Fruit fly (Drosophila melanogaster) whole organism, prepupa: Measurements from ENCODE around the gene CG5639.

ENCODE experiments used
- CG10631 ChIP-seq: fragments of 200-800 bp; sonication (Bioruptor generic); optimal IDR thresholded peaks from 2 replicates; lab custom pipeline; 2016; ENCODE audit warnings: missing biosample characterization, missing genetic modification characterization
- CG10669 ChIP-seq: fragments of 200-800 bp; sonication (Bioruptor generic); optimal IDR thresholded peaks from 3 replicates; lab custom pipeline; 2018; ENCODE audit warnings: missing biosample characterization, mild to moderate bottlenecking, missing genetic modification characterization, moderate library complexity
- CG11902 ChIP-seq: fragments of 200-800 bp; sonication (Bioruptor generic); optimal IDR thresholded peaks from 3 replicates; lab custom pipeline; 2016; ENCODE audit warnings: missing biosample characterization, missing genetic modification characterization
- CG15336 ChIP-seq: fragments of 200-800 bp; sonication (Bioruptor generic); IDR thresholded peaks from 2 replicates; pipeline ENCODE4 v1.3.6; 2022; ENCODE audit warnings: missing biosample characterization, missing genetic modification characterization
- CG1621 ChIP-seq: fragments of 200-800 bp; sonication (Bioruptor generic); optimal IDR thresholded peaks from 3 replicates; lab custom pipeline; 2018; ENCODE audit warnings: missing biosample characterization, mild to moderate bottlenecking, missing genetic modification characterization
- CG16779 ChIP-seq: fragments of 200-800 bp; sonication (Bioruptor generic); optimal IDR thresholded peaks from 3 replicates; lab custom pipeline; 2017; ENCODE audit warnings: missing biosample characterization, mild to moderate bottlenecking, missing genetic modification characterization
- CG3032 ChIP-seq: fragments of 200-800 bp; optimal IDR thresholded peaks from 2 replicates; lab custom pipeline; 2019; ENCODE audit warnings: missing biosample characterization, mild to moderate bottlenecking, missing genetic modification characterization, moderate library complexity
- CG31627 ChIP-seq: fragments of 200-800 bp; sonication (Bioruptor generic); optimal IDR thresholded peaks from 3 replicates; lab custom pipeline; 2016; ENCODE audit warnings: missing biosample characterization, missing genetic modification characterization
- CG32006 ChIP-seq: fragments of 200-800 bp; sonication (Bioruptor generic); optimal IDR thresholded peaks from 3 replicates; lab custom pipeline; 2017; ENCODE audit warnings: missing biosample characterization, mild to moderate bottlenecking, missing genetic modification characterization
- CG34406 ChIP-seq: fragments of 200-800 bp; sonication (Bioruptor generic); optimal IDR thresholded peaks from 3 replicates; lab custom pipeline; 2016; ENCODE audit warnings: missing biosample characterization, missing genetic modification characterization
- CG4318 ChIP-seq: fragments of 200-800 bp; sonication (Bioruptor generic); optimal IDR thresholded peaks from 3 replicates; lab custom pipeline; 2017; ENCODE audit warnings: missing biosample characterization, mild to moderate bottlenecking, missing genetic modification characterization
- CG6808 ChIP-seq: fragments of 200-800 bp; sonication (Bioruptor generic); optimal IDR thresholded peaks from 3 replicates; lab custom pipeline; 2017; ENCODE audit warnings: missing biosample characterization, missing genetic modification characterization, mild to moderate bottlenecking, moderate library complexity, missing genetic modification reagents
- CG6854 ChIP-seq: fragments of 200-800 bp; sonication (Bioruptor generic); optimal IDR thresholded peaks from 2 replicates; lab custom pipeline; 2017; ENCODE audit warnings: missing biosample characterization, mild to moderate bottlenecking, missing genetic modification characterization
- CG8119 ChIP-seq: fragments of 200-800 bp; sonication (Bioruptor generic); IDR thresholded peaks from 3 replicates; pipeline ENCODE4 v1.3.6; 2022; ENCODE audit warnings: missing biosample characterization, missing genetic modification characterization
- CG8319 ChIP-seq: fragments of 200-800 bp; sonication (Bioruptor generic); optimal IDR thresholded peaks from 3 replicates; lab custom pipeline; 2016; ENCODE audit warnings: missing biosample characterization, missing genetic modification characterization
- Eip75B ChIP-seq: fragments of 200-800 bp; sonication (Bioruptor generic); optimal IDR thresholded peaks from 3 replicates; lab custom pipeline; 2016; ENCODE audit warnings: missing biosample characterization, missing genetic modification characterization
- Eip93F ChIP-seq: fragments of 200-800 bp; sonication (Bioruptor generic); optimal IDR thresholded peaks from 2 replicates; lab custom pipeline; 2016; ENCODE audit warnings: missing biosample characterization, mild to moderate bottlenecking, missing genetic modification characterization
- Ets21C ChIP-seq: fragments of 200-800 bp; sonication (Bioruptor generic); optimal IDR thresholded peaks from 3 replicates; lab custom pipeline; 2016; ENCODE audit warnings: missing biosample characterization, missing genetic modification characterization
- Ets96B ChIP-seq: fragments of 200-800 bp; optimal IDR thresholded peaks from 2 replicates; lab custom pipeline; 2019; ENCODE audit warnings: missing biosample characterization, mild to moderate bottlenecking, missing genetic modification characterization, moderate library complexity
- Gug ChIP-seq: fragments of 200-800 bp; sonication (Bioruptor generic); IDR thresholded peaks from 2 replicates; pipeline ENCODE4 v1.3.6; 2022; ENCODE audit warnings: missing biosample characterization, missing genetic modification characterization
- Hr38 ChIP-seq: sonication (Bioruptor generic); optimal IDR thresholded peaks from 2 replicates; lab custom pipeline; 2016; ENCODE audit warnings: missing biosample characterization, missing genetic modification characterization
- Hr39 ChIP-seq: fragments of 200-800 bp; sonication (Bioruptor generic); optimal IDR thresholded peaks from 2 replicates; lab custom pipeline; 2016; ENCODE audit warnings: missing biosample characterization, missing genetic modification characterization
- Smox ChIP-seq: fragments of 200-800 bp; sonication (Bioruptor generic); optimal IDR thresholded peaks from 3 replicates; lab custom pipeline; 2016; ENCODE audit warnings: missing biosample characterization, missing genetic modification characterization
- Sox14 ChIP-seq: fragments of 200-800 bp; sonication (Bioruptor generic); optimal IDR thresholded peaks from 3 replicates; lab custom pipeline; 2016; ENCODE audit warnings: missing biosample characterization, missing genetic modification characterization
- Sox15 ChIP-seq: fragments of 200-800 bp; sonication (Bioruptor generic); optimal IDR thresholded peaks from 3 replicates; lab custom pipeline; 2016; ENCODE audit warnings: missing biosample characterization, missing genetic modification characterization
- achi ChIP-seq: fragments of 200-800 bp; sonication (Bioruptor generic); optimal IDR thresholded peaks from 3 replicates; lab custom pipeline; 2016; ENCODE audit warnings: missing biosample characterization, missing genetic modification characterization
- dsx ChIP-seq: fragments of 200-800 bp; optimal IDR thresholded peaks from 3 replicates; lab custom pipeline; 2019; ENCODE audit warnings: missing biosample characterization, mild to moderate bottlenecking, missing genetic modification characterization, moderate library complexity; ENCODE audit not compliant: poor library complexity, severe bottlenecking
- eg ChIP-seq: fragments of 200-800 bp; sonication (Bioruptor generic); IDR thresholded peaks from 3 replicates; pipeline ENCODE4 v1.3.6; 2022; ENCODE audit warnings: missing biosample characterization, missing genetic modification characterization
- esn ChIP-seq: fragments of 200-800 bp; sonication (Bioruptor generic); optimal IDR thresholded peaks from 2 replicates; lab custom pipeline; 2016; ENCODE audit warnings: missing biosample characterization, mild to moderate bottlenecking, missing genetic modification characterization, moderate library complexity
- lz ChIP-seq: fragments of 200-800 bp; sonication (Bioruptor generic); optimal IDR thresholded peaks from 3 replicates; lab custom pipeline; 2016; ENCODE audit warnings: missing biosample characterization, missing genetic modification characterization
- salr ChIP-seq, 2 experiments: fragments of 200-800 bp; sonication (Bioruptor generic); optimal IDR thresholded peaks; 3 replicates each; lab custom pipeline; 2016 to 2018; ENCODE audit warnings: missing biosample characterization in 2 of 2, missing genetic modification characterization in 2 of 2, mild to moderate bottlenecking in 1 of 2
- spab ChIP-seq: fragments of 200-800 bp; sonication (Bioruptor generic); optimal IDR thresholded peaks from 2 replicates; lab custom pipeline; 2017; ENCODE audit warnings: missing biosample characterization, mild to moderate bottlenecking, missing genetic modification characterization, missing genetic modification reagents
- ss ChIP-seq, 2 experiments: fragments of 200-800 bp; sonication (Bioruptor generic); optimal IDR thresholded peaks; 2 replicates in 1 of 2; 3 replicates in 1 of 2; lab custom pipeline; 2017 to 2018; ENCODE audit warnings: mild to moderate bottlenecking in 2 of 2, missing biosample characterization in 2 of 2, missing genetic modification characterization in 2 of 2, moderate library complexity in 1 of 2

CG5639 gene

dm6 chr3R:27547378-27547949 lies 48.5 kb downstream of the CG5639 start:
- TF ChIP-seq Sox14, result no peak
- TF ChIP-seq CG32006, result no peak

dm6 chr3R:27545752-27546151 lies 50.2 kb downstream of the CG5639 start, which contains the start of gene Gr98d:
Gene Gr98d (plus strand): TSS chr3R:27546052.
- TF ChIP-seq Smox (GFP tag; lab: Kevin White, UChicago) (no peak), CG6854 (GFP tag; lab: Kevin White, UChicago) (no peak), spab (GFP tag; lab: Kevin White, UChicago) (no peak), eg (no peak), CG31627 (GFP tag; lab: Kevin White, UChicago) (no peak), CG8319 (GFP tag; lab: Kevin White, UChicago) (no peak), Sox15 (no peak), CG15336 (GFP tag; lab: Robert Waterston, UW) (no peak), CG10669 (GFP tag; lab: Kevin White, UChicago) (no peak), lz (GFP tag; lab: Kevin White, UChicago) (no peak), CG16779 (tag; lab: Kevin White, UChicago) (no peak), CG6808 (GFP tag; lab: Kevin White, UChicago) (no peak), dsx (GFP tag; lab: Kevin White, UChicago) (no peak), CG3032 (no peak), CG11902 (GFP tag; lab: Kevin White, UChicago) (no peak), Hr38 (GFP tag; lab: Kevin White, UChicago) (no peak), achi (no peak)

dm6 chr3R:27544143-27544542 lies 51.8 kb downstream of the CG5639 start, which contains the start of gene Gr98c:
Gene Gr98c (plus strand): TSS chr3R:27544443.
- TF ChIP-seq CG32006 (no peak), CG10631 (no peak), lz (GFP tag; lab: Kevin White, UChicago) (no peak), CG15336 (GFP tag; lab: Robert Waterston, UW) (no peak), Smox (GFP tag; lab: Kevin White, UChicago) (no peak), Sox15 (no peak), CG1621 (tag; lab: Kevin White, UChicago) (no peak)

dm6 chr3R:27542197-27542596 lies 53.7 kb downstream of the CG5639 start, which contains the start of gene Gr98b:
Gene Gr98b (plus strand): TSS chr3R:27542497.
- TF ChIP-seq Ets96B (tag; lab: Kevin White, UChicago), result no peak
- no peak for TF ChIP-seq CG4318
- no peak for TF ChIP-seq CG8119 (GFP tag; lab: Robert Waterston, UW)
- no peak for TF ChIP-seq spab (GFP tag; lab: Kevin White, UChicago)
- TF ChIP-seq esn (GFP tag; lab: Kevin White, UChicago), result no peak
- TF ChIP-seq CG16779 (tag; lab: Kevin White, UChicago), result no peak
- no peak for TF ChIP-seq Hr39 (GFP tag; lab: Kevin White, UChicago)
- no peak for TF ChIP-seq Gug (GFP tag; lab: Robert Waterston, UW)
- no peak for TF ChIP-seq eg
- TF ChIP-seq Eip93F (GFP tag; lab: Kevin White, UChicago), result no peak
- TF ChIP-seq Ets21C (GFP tag; lab: Kevin White, UChicago), result no peak
- no peak for TF ChIP-seq Sox15
- TF ChIP-seq salr (GFP tag; optimal IDR thresholded peaks at IDR 0.05; lab: Kevin White, UChicago), result no peak
- TF ChIP-seq Hr38 (GFP tag; lab: Kevin White, UChicago), result no peak
- no peak for TF ChIP-seq CG10631
- TF ChIP-seq CG34406 (GFP tag; lab: Kevin White, UChicago), result no peak
- TF ChIP-seq ss (GFP tag; optimal IDR thresholded peaks at IDR 0.05; lab: Kevin White, UChicago), result no peak
- no peak for TF ChIP-seq Eip75B
